Fruit fly (Drosophila melanogaster) whole organism, embryonic: ENCODE results near the gene tok.
A peak's percentile ranks its signal among the peaks of the same experiment; 100 is the strongest.

Experiments
- Adf1 ChIP-seq: fragments of 200-800 bp; sonication (Bioruptor generic); IDR thresholded peaks from 2 replicates; pipeline ENCODE4 v1.3.6; 2022; ENCODE audit warnings: missing biosample characterization, missing genetic modification characterization
- CG11695 ChIP-seq: fragments of 200-800 bp; sonication (Bioruptor generic); IDR thresholded peaks from 3 replicates; pipeline ENCODE4 v1.3.6; 2022; ENCODE audit warnings: missing biosample characterization, missing genetic modification characterization
- CG12104 ChIP-seq: fragments of 200-800 bp; sonication (Bioruptor generic); optimal IDR thresholded peaks from 3 replicates; lab custom pipeline; 2016; ENCODE audit warnings: missing biosample characterization, missing genetic modification characterization
- CG12769 ChIP-seq: fragments of 200-800 bp; sonication (Bioruptor generic); optimal IDR thresholded peaks from 2 replicates; lab custom pipeline; 2019; ENCODE audit warnings: missing biosample characterization, mild to moderate bottlenecking, missing genetic modification characterization, moderate library complexity
- CG14050 ChIP-seq: fragments of 200-800 bp; sonication (Bioruptor generic); IDR thresholded peaks from 3 replicates; pipeline ENCODE4 v1.3.6; 2022; ENCODE audit warnings: missing biosample characterization, missing genetic modification characterization
- CG1602 ChIP-seq: fragments of 200-800 bp; sonication (Bioruptor generic); optimal IDR thresholded peaks from 3 replicates; lab custom pipeline; 2016; ENCODE audit warnings: missing biosample characterization, missing genetic modification characterization
- CG17359 ChIP-seq: fragments of 200-800 bp; sonication (Bioruptor generic); optimal IDR thresholded peaks from 3 replicates; lab custom pipeline; 2018; ENCODE audit warnings: missing biosample characterization, mild to moderate bottlenecking, missing genetic modification characterization, moderate library complexity
- CG18764 ChIP-seq: fragments of 200-800 bp; sonication (Bioruptor generic); optimal IDR thresholded peaks from 3 replicates; lab custom pipeline; 2016; ENCODE audit warnings: missing biosample characterization, missing genetic modification characterization
- CG2202 ChIP-seq: fragments of 200-800 bp; sonication (Bioruptor generic); optimal IDR thresholded peaks from 2 replicates; lab custom pipeline; 2018; ENCODE audit warnings: missing biosample characterization, mild to moderate bottlenecking, missing genetic modification characterization
- CG30403 ChIP-seq: fragments of 200-800 bp; sonication (Bioruptor generic); optimal IDR thresholded peaks from 3 replicates; lab custom pipeline; 2016; ENCODE audit warnings: missing biosample characterization, missing genetic modification characterization
- CG3163 ChIP-seq: fragments of 200-800 bp; sonication (Bioruptor generic); optimal IDR thresholded peaks from 3 replicates; lab custom pipeline; 2016; ENCODE audit warnings: missing biosample characterization, missing genetic modification characterization
- CG32767 ChIP-seq: fragments of 200-800 bp; sonication (Bioruptor generic); IDR thresholded peaks from 2 replicates; pipeline ENCODE4 v1.3.6; 2022; ENCODE audit warnings: missing biosample characterization, missing genetic modification characterization
- CG3407 ChIP-seq: fragments of 200-800 bp; sonication (Bioruptor generic); optimal IDR thresholded peaks from 2 replicates; lab custom pipeline; 2018; ENCODE audit warnings: missing biosample characterization, mild to moderate bottlenecking, missing genetic modification characterization
- CG3726 ChIP-seq: fragments of 200-800 bp; sonication (Bioruptor generic); IDR thresholded peaks from 3 replicates; pipeline ENCODE4, ENCODE4 v1.3.6; 2022; ENCODE audit warnings: missing biosample characterization, missing genetic modification characterization
- CG4617 ChIP-seq: fragments of 200-800 bp; sonication (Bioruptor generic); optimal IDR thresholded peaks from 3 replicates; lab custom pipeline; 2016; ENCODE audit warnings: missing biosample characterization, missing genetic modification characterization, borderline replicate concordance
- CG5245 ChIP-seq: fragments of 200-800 bp; sonication (Bioruptor generic); optimal IDR thresholded peaks from 3 replicates; lab custom pipeline; 2016; ENCODE audit warnings: missing biosample characterization, missing genetic modification characterization
- CG5953 ChIP-seq: fragments of 200-800 bp; sonication (Bioruptor generic); IDR thresholded peaks from 2 replicates; pipeline ENCODE4 v1.3.6; 2022; ENCODE audit warnings: missing biosample characterization, missing genetic modification characterization
- CG6689 ChIP-seq: fragments of 200-800 bp; sonication (Bioruptor generic); IDR thresholded peaks from 2 replicates; pipeline ENCODE4 v1.3.6; 2022; ENCODE audit warnings: missing biosample characterization, missing genetic modification characterization
- CG6765 ChIP-seq: fragments of 200-800 bp; sonication (Bioruptor generic); optimal IDR thresholded peaks from 3 replicates; lab custom pipeline; 2017; ENCODE audit warnings: missing biosample characterization, mild to moderate bottlenecking, missing genetic modification characterization
- CG9609 ChIP-seq: fragments of 200-800 bp; sonication (Bioruptor generic); optimal IDR thresholded peaks from 3 replicates; lab custom pipeline; 2016; ENCODE audit warnings: missing biosample characterization, missing genetic modification characterization
- CrebB ChIP-seq: fragments of 200-800 bp; sonication (Bioruptor generic); optimal IDR thresholded peaks from 3 replicates; lab custom pipeline; 2018; ENCODE audit warnings: missing biosample characterization, mild to moderate bottlenecking, missing genetic modification characterization
- D19A ChIP-seq: fragments of 200-800 bp; optimal IDR thresholded peaks from 3 replicates; lab custom pipeline; 2019; ENCODE audit warnings: missing biosample characterization, mild to moderate bottlenecking, missing genetic modification characterization, moderate library complexity
- Dref ChIP-seq: fragments of 200-800 bp; sonication (Bioruptor generic); IDR thresholded peaks from 2 replicates; pipeline ENCODE4 v1.3.6; 2022; ENCODE audit warnings: missing biosample characterization, missing genetic modification characterization
- Fer1 ChIP-seq: fragments of 200-800 bp; sonication (Bioruptor generic); optimal IDR thresholded peaks from 2 replicates; lab custom pipeline; 2017; ENCODE audit warnings: missing biosample characterization, mild to moderate bottlenecking, missing genetic modification characterization
- MESR4 ChIP-seq: fragments of 200-800 bp; sonication (Bioruptor generic); optimal IDR thresholded peaks from 2 replicates; lab custom pipeline; 2018; ENCODE audit warnings: missing biosample characterization, mild to moderate bottlenecking, missing genetic modification characterization, moderate library complexity
- Nf-YB ChIP-seq: fragments of 200-800 bp; sonication (Bioruptor generic); optimal IDR thresholded peaks from 3 replicates; lab custom pipeline; 2019; ENCODE audit warnings: missing biosample characterization, mild to moderate bottlenecking, missing genetic modification characterization, moderate library complexity
- Nf-YC ChIP-seq: fragments of 200-800 bp; optimal IDR thresholded peaks from 3 replicates; lab custom pipeline; 2019; ENCODE audit warnings: missing biosample characterization, mild to moderate bottlenecking, missing genetic modification characterization, moderate library complexity
- Side ChIP-seq: fragments of 200-800 bp; sonication (Bioruptor generic); optimal IDR thresholded peaks from 2 replicates; lab custom pipeline; 2016; ENCODE audit warnings: missing biosample characterization, missing genetic modification characterization
- ap ChIP-seq: fragments of 200-800 bp; sonication (Bioruptor generic); IDR thresholded peaks from 2 replicates; pipeline ENCODE4 v1.3.6; 2022; ENCODE audit warnings: missing biosample characterization, missing genetic modification characterization
- az2 ChIP-seq: fragments of 200-800 bp; sonication (Bioruptor generic); optimal IDR thresholded peaks from 3 replicates; lab custom pipeline; 2016; ENCODE audit warnings: missing biosample characterization, missing genetic modification characterization
- bowl ChIP-seq: fragments of 200-800 bp; sonication (Bioruptor generic); IDR thresholded peaks from 2 replicates; pipeline ENCODE4 v1.3.6; 2022; ENCODE audit warnings: missing biosample characterization, missing genetic modification characterization
- dmrt11E ChIP-seq: fragments of 200-800 bp; sonication (Bioruptor generic); optimal IDR thresholded peaks from 3 replicates; lab custom pipeline; 2018; ENCODE audit warnings: missing biosample characterization, mild to moderate bottlenecking, missing genetic modification characterization, moderate library complexity
- en ChIP-seq: fragments of 200-800 bp; sonication (Bioruptor generic); optimal IDR thresholded peaks from 2 replicates; lab custom pipeline; 2016; ENCODE audit warnings: missing biosample characterization, missing genetic modification characterization
- ftz-f1 ChIP-seq: fragments of 200-800 bp; sonication (Bioruptor generic); optimal IDR thresholded peaks from 2 replicates; lab custom pipeline; 2016; ENCODE audit warnings: missing biosample characterization, missing genetic modification characterization
- gro ChIP-seq: fragments of 200-800 bp; sonication (Bioruptor generic); optimal IDR thresholded peaks from 2 replicates; lab custom pipeline; 2016; ENCODE audit warnings: missing biosample characterization, missing genetic modification characterization
- hkb ChIP-seq, 2 experiments: fragments of 200-800 bp in 1 of 2; fragments of >200 bp in 1 of 2; sonication (Bioruptor generic) in 1 of 2; IDR thresholded peaks in 1 of 2; optimal IDR thresholded peaks in 1 of 2; 2 replicates each; pipeline versions ENCODE4 v1.3.6 to Lab custom; 2017 to 2022; ENCODE audit warnings: missing biosample characterization in 1 of 2, missing genetic modification characterization in 1 of 2
- klu ChIP-seq: fragments of 200-800 bp; sonication (Bioruptor generic); IDR thresholded peaks from 2 replicates; pipeline ENCODE4 v1.3.6; 2022; ENCODE audit warnings: missing biosample characterization, missing genetic modification characterization
- phol ChIP-seq: fragments of 200-800 bp; sonication (Bioruptor generic); optimal IDR thresholded peaks from 3 replicates; lab custom pipeline; 2018; ENCODE audit warnings: missing biosample characterization, mild to moderate bottlenecking, missing genetic modification characterization, moderate library complexity
- pnt ChIP-seq: fragments of 200-800 bp; sonication (Bioruptor generic); optimal IDR thresholded peaks from 3 replicates; lab custom pipeline; 2016; ENCODE audit warnings: missing biosample characterization, missing genetic modification characterization
- salm ChIP-seq: fragments of 200-800 bp; sonication (Bioruptor generic); optimal IDR thresholded peaks from 2 replicates; lab custom pipeline; 2018; ENCODE audit warnings: missing biosample characterization, mild to moderate bottlenecking, missing genetic modification characterization
- shn ChIP-seq: fragments of 200-800 bp; sonication (Bioruptor generic); optimal IDR thresholded peaks from 3 replicates; lab custom pipeline; 2016; ENCODE audit warnings: missing biosample characterization, missing genetic modification characterization
- tap ChIP-seq: fragments of 200-800 bp; optimal IDR thresholded peaks from 3 replicates; lab custom pipeline; 2019; ENCODE audit warnings: missing biosample characterization, mild to moderate bottlenecking, missing genetic modification characterization, moderate library complexity
- tio ChIP-seq: fragments of 200-800 bp; sonication (Bioruptor generic); optimal IDR thresholded peaks from 2 replicates; lab custom pipeline; 2017; ENCODE audit warnings: missing biosample characterization, missing genetic modification characterization, inconsistent platforms
- trh ChIP-seq: fragments of 200-800 bp; sonication (Bioruptor generic); optimal IDR thresholded peaks from 2 replicates; lab custom pipeline; 2016; ENCODE audit warnings: missing biosample characterization, missing genetic modification characterization
- ttk ChIP-seq: fragments of 200-800 bp; sonication (Bioruptor generic); IDR thresholded peaks from 2 replicates; pipeline ENCODE4 v2.1.2; 2022; ENCODE audit warnings: missing biosample characterization, missing genetic modification characterization
- unpg ChIP-seq: fragments of 200-800 bp; sonication (Bioruptor generic); optimal IDR thresholded peaks from 3 replicates; lab custom pipeline; 2018; ENCODE audit warnings: missing biosample characterization, mild to moderate bottlenecking, missing genetic modification characterization, moderate library complexity
- vfl ChIP-seq: fragments of 200-800 bp; sonication (Bioruptor generic); optimal IDR thresholded peaks from 2 replicates; lab custom pipeline; 2016; ENCODE audit warnings: missing biosample characterization, missing genetic modification characterization
- vvl ChIP-seq: fragments of 200-800 bp; sonication (Bioruptor generic); IDR thresholded peaks from 2 replicates; pipeline ENCODE4 v1.3.6; 2022; ENCODE audit warnings: missing biosample characterization, missing genetic modification characterization
- wdn ChIP-seq: fragments of 200-800 bp; sonication (Bioruptor generic); IDR thresholded peaks from 2 replicates; pipeline ENCODE4 v1.3.6; 2022; ENCODE audit warnings: missing biosample characterization, missing genetic modification characterization
- z ChIP-seq: fragments of 200-800 bp; sonication (Bioruptor generic); IDR thresholded peaks from 3 replicates; pipeline ENCODE4 v1.3.6; 2022; ENCODE audit warnings: missing biosample characterization, missing genetic modification characterization

Gene tok

dm6 chr3R:24787042-24787565, 67.6 kb downstream of the tok start, which contains the start of gene CG5805 (continued):
- TF ChIP-seq ttk (peak; percentile 81), CG3407 (peak; percentile 79), Dref (GFP tag; lab: Robert Waterston, UW) (peak; percentile 45), CG3163 (peak; percentile 85), CG30403 (peak; percentile 67), bowl (peak; percentile 70; the same call in 1 of the 2 replicates), ap (GFP tag; lab: Robert Waterston, UW) (peak; percentile 54; the same call in 1 of the 2 replicates), Adf1 (GFP tag; lab: Robert Waterston, UW) (peak; percentile 56; the same call in 1 of the 2 replicates), CG11695 (GFP tag; lab: Robert Waterston, UW) (peak; percentile 53; the same call in 1 of the 3 replicates), wdn (GFP tag; lab: Robert Waterston, UW) (peak; percentile 81), unpg (peak; percentile 75), pnt (GFP tag; lab: Kevin White, UChicago) (no peak), vvl (peak; percentile 87), Side (GFP tag; lab: Kevin White, UChicago) (peak; percentile 80), CG6765 (peak; percentile 90), CG9609 (GFP tag; lab: Kevin White, UChicago) (peak; percentile 73), vfl (no peak), CG32767 (GFP tag; lab: Robert Waterston, UW) (no peak), CG5953 (GFP tag; lab: Robert Waterston, UW) (peak; percentile 70; the same call in 1 of the 2 replicates), dmrt11E (tag; lab: Kevin White, UChicago) (peak; percentile 72), z (GFP tag; lab: Robert Waterston, UW) (no peak), CG12104 (GFP tag; lab: Kevin White, UChicago) (peak; percentile 88), salm (peak; percentile 40), CG2202 (tag; lab: Kevin White, UChicago) (peak; percentile 76), CG6689 (GFP tag; lab: Robert Waterston, UW) (peak; percentile 70), trh (GFP tag; lab: Kevin White, UChicago) (peak; percentile 83), CG1602 (peak; percentile 49), phol (tag; lab: Kevin White, UChicago) (peak; percentile 88), shn (GFP tag; lab: Kevin White, UChicago) (peak; percentile 56), MESR4 (GFP tag; lab: Kevin White, UChicago) (peak; percentile 96), tap (tag; lab: Kevin White, UChicago) (peak; percentile 66), CG4617 (GFP tag; lab: Kevin White, UChicago) (peak; percentile 91), CG3726 (GFP tag; lab: Robert Waterston, UW) (peak; percentile 52; the same call in 1 of the 3 replicates), hkb (optimal IDR thresholded peaks at IDR 0.05; lab: Kevin White, UChicago) (no peak), hkb (GFP tag; IDR thresholded peaks at IDR 0.05; lab: Robert Waterston, UW) (peak; percentile 81), CrebB (tag; lab: Kevin White, UChicago) (peak; percentile 77), en (GFP tag; lab: Kevin White, UChicago) (peak; percentile 51)

DNA sequence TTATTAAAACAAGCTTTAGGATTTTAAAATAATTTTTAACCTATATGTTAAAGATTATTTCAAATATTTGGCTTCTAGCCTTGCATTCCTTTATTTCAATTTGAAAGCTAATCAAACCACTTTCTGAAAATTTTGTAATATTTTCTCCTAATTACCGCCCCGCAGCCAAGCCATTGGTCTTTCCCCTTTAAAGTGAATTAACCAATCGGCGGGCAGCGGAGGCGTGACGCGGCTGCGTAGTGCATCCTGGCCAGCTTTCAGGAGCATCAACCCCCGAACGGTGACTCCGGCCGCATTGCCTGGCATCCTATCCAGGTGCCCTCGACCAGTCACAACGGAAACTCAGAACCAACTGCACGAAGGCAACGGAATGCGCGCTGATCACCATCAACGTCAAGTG, 68.2 kb downstream of the tok start, which contains the start of gene Ets96B:
TSS of gene Ets96B (plus strand) at position 321 of the 400 bp plus-strand sequence.
- TF ChIP-seq CG12769 (tag; lab: Kevin White, UChicago) = no peak
- TF ChIP-seq klu (GFP tag; lab: Robert Waterston, UW) = no peak
- TF ChIP-seq CG14050 (GFP tag; lab: Robert Waterston, UW) = no peak
- no peak for TF ChIP-seq gro (GFP tag; lab: Kevin White, UChicago)
- no peak for TF ChIP-seq Fer1 (GFP tag; lab: Kevin White, UChicago)
- TF ChIP-seq Nf-YB = peak; percentile 94
- TF ChIP-seq Nf-YC (tag; lab: Kevin White, UChicago) = peak; percentile 93
- TF ChIP-seq ftz-f1 = no peak
- TF ChIP-seq D19A (tag; lab: Kevin White, UChicago) = no peak
- TF ChIP-seq tio (GFP tag; lab: Kevin White, UChicago) = no peak
- no peak for TF ChIP-seq CG5245
- no peak for TF ChIP-seq az2 (GFP tag; lab: Kevin White, UChicago)
- no peak for TF ChIP-seq CG18764 (GFP tag; lab: Kevin White, UChicago)
- no peak for TF ChIP-seq CG17359
